Fruit fly (Drosophila melanogaster) whole organism, prepupa: ENCODE results near the gene CG5180.

ENCODE experiments used
- CG11294 ChIP-seq: fragments of 200-800 bp; sonication (Bioruptor generic); IDR thresholded peaks from 2 replicates; pipeline ENCODE4 v1.3.6; 2022; ENCODE audit warnings: missing biosample characterization, missing genetic modification characterization
- CG32006 ChIP-seq: fragments of 200-800 bp; sonication (Bioruptor generic); optimal IDR thresholded peaks from 3 replicates; lab custom pipeline; 2017; ENCODE audit warnings: missing biosample characterization, mild to moderate bottlenecking, missing genetic modification characterization
- CG8119 ChIP-seq: fragments of 200-800 bp; sonication (Bioruptor generic); IDR thresholded peaks from 3 replicates; pipeline ENCODE4 v1.3.6; 2022; ENCODE audit warnings: missing biosample characterization, missing genetic modification characterization
- CG8632 ChIP-seq: fragments of 200-800 bp; sonication (Bioruptor generic); optimal IDR thresholded peaks from 3 replicates; lab custom pipeline; 2016; ENCODE audit warnings: missing biosample characterization, missing genetic modification characterization
- OdsH ChIP-seq: fragments of 200-800 bp; sonication (Bioruptor generic); optimal IDR thresholded peaks from 3 replicates; lab custom pipeline; 2016; ENCODE audit warnings: missing biosample characterization, missing genetic modification characterization
- Smox ChIP-seq: fragments of 200-800 bp; sonication (Bioruptor generic); optimal IDR thresholded peaks from 3 replicates; lab custom pipeline; 2016; ENCODE audit warnings: missing biosample characterization, missing genetic modification characterization
- svp ChIP-seq: fragments of 200-800 bp; sonication (Bioruptor generic); peaks from one replicate; lab custom pipeline; 2016; ENCODE audit warnings: missing biosample characterization, missing genetic modification characterization

- TF ChIP-seq CG8119 (GFP tag; lab: Robert Waterston, UW) (no peak), svp (GFP tag; lab: Kevin White, UChicago) (no peak), CG32006 (GFP tag; lab: Kevin White, UChicago) (no peak), CG8632 (GFP tag; lab: Kevin White, UChicago) (no peak), CG11294 (no peak), Smox (GFP tag; lab: Kevin White, UChicago) (no peak), OdsH (GFP tag; lab: Kevin White, UChicago) (no peak)
Measured at dm6 chr3R:20543220-20543619, 14.5 kb upstream of the CG5180 start.
